Worm (Caenorhabditis elegans) whole organism, L4 larva: Measurements from ENCODE around the gene ttr-12.

ENCODE experiments used
- F37D6.2 ChIP-seq: sonication (generic microtip); optimal IDR thresholded peaks from 2 replicates; lab custom pipeline; 2016; ENCODE audit warnings: mild to moderate bottlenecking, missing genetic modification characterization, missing compliant biosample characterization
- F44E2.7 ChIP-seq: fragments of 200-800 bp; sonication (Bioruptor generic); IDR thresholded peaks from 2 replicates; pipeline ENCODE4 v2.1.2; 2022; ENCODE audit warnings: missing genetic modification characterization, missing compliant biosample characterization
- F49E8.2 ChIP-seq: sonication (generic microtip); optimal IDR thresholded peaks from 2 replicates; lab custom pipeline; 2016; ENCODE audit warnings: missing compliant biosample characterization, mild to moderate bottlenecking, missing genetic modification characterization, borderline replicate concordance
- R02D3.7 ChIP-seq: fragments of 150-350 bp; sonication (generic microtip); optimal IDR thresholded peaks from 3 replicates; lab custom pipeline; 2014; ENCODE audit warnings: missing biosample characterization, missing genetic modification characterization
- T26A8.4 ChIP-seq: fragments of 200-800 bp; sonication (Bioruptor generic); IDR thresholded peaks from 2 replicates; pipeline ENCODE4 v1.3.6; 2022; ENCODE audit warnings: missing genetic modification characterization, missing compliant biosample characterization
- Y5F2A.4 ChIP-seq: fragments of 200-800 bp; sonication (Bioruptor generic); optimal IDR thresholded peaks from 2 replicates; lab custom pipeline; 2018; ENCODE audit warnings: mild to moderate bottlenecking, missing genetic modification characterization, missing compliant biosample characterization
- aha-1 ChIP-seq: fragments of 150-350 bp; peaks from one replicate; lab custom pipeline; 2014; ENCODE audit warnings: missing biosample characterization, missing genetic modification characterization
- ctbp-1 ChIP-seq: fragments of 200-800 bp; sonication (Bioruptor generic); IDR thresholded peaks from 2 replicates; pipeline ENCODE4 v1.3.6; 2022; ENCODE audit warnings: missing genetic modification reagents, missing genetic modification characterization, missing compliant biosample characterization
- daf-12 ChIP-seq: fragments of 150-350 bp; optimal IDR thresholded peaks from 2 replicates; lab custom pipeline; 2014; ENCODE audit warnings: missing biosample characterization, missing genetic modification reagents, missing genetic modification characterization
- daf-16 ChIP-seq, 3 experiments: sonication (generic microtip); optimal IDR thresholded peaks; 2 replicates each; lab custom pipeline; 2016 to 2017; ENCODE audit warnings: missing genetic modification characterization in 3 of 3, missing genetic modification reagents in 3 of 3, mild to moderate bottlenecking in 2 of 3, missing compliant biosample characterization in 2 of 3, missing biosample characterization in 1 of 3, moderate library complexity in 1 of 3
- hif-1 ChIP-seq, 2 experiments: sonication (generic microtip); optimal IDR thresholded peaks; 2 replicates each; lab custom pipeline; 2016 to 2017; ENCODE audit warnings: missing compliant biosample characterization in 2 of 2, missing genetic modification characterization in 2 of 2, missing genetic modification reagents in 2 of 2, missing genotype in 2 of 2, mild to moderate bottlenecking in 1 of 2
- hlh-11 ChIP-seq: fragments of 200-800 bp; sonication (Bioruptor generic); optimal IDR thresholded peaks from 2 replicates; lab custom pipeline; 2018; ENCODE audit warnings: mild to moderate bottlenecking, missing genetic modification characterization, missing compliant biosample characterization
- hlh-30 ChIP-seq: sonication (generic microtip); optimal IDR thresholded peaks from 2 replicates; lab custom pipeline; 2017; ENCODE audit warnings: antibody characterized with exemption, mild to moderate bottlenecking, missing genetic modification characterization, missing compliant biosample characterization; ENCODE audit not compliant: insufficient read depth
- lim-7 ChIP-seq: fragments of 200-800 bp; sonication (Bioruptor generic); IDR thresholded peaks from 2 replicates; pipeline ENCODE4 v1.3.6; 2022; ENCODE audit warnings: missing genetic modification characterization, missing compliant biosample characterization
- lin-15B ChIP-seq: fragments of 150-350 bp; sonication (generic microtip); optimal IDR thresholded peaks from 3 replicates; lab custom pipeline; 2014; ENCODE audit warnings: missing biosample characterization, missing genetic modification characterization
- lin-38 ChIP-seq: fragments of 200-800 bp; sonication (Bioruptor generic); IDR thresholded peaks from 2 replicates; pipeline ENCODE4 v1.3.6; 2022; ENCODE audit warnings: missing genetic modification reagents, missing genetic modification characterization, missing compliant biosample characterization
- lsy-2 ChIP-seq, 2 experiments: fragments of 150-350 bp in 1 of 2; sonication (generic microtip) in 1 of 2; optimal IDR thresholded peaks; 2 replicates each; lab custom pipeline; 2014 to 2017; ENCODE audit warnings: missing biosample characterization in 2 of 2, missing genetic modification characterization in 2 of 2
- mdl-1 ChIP-seq, 2 experiments: fragments of 150-350 bp in 1 of 2; sonication (generic microtip) in 1 of 2; optimal IDR thresholded peaks; 2 replicates each; lab custom pipeline; 2014 to 2017; ENCODE audit warnings: missing biosample characterization in 2 of 2, missing genetic modification characterization in 2 of 2
- mxl-3 ChIP-seq: fragments of 200-800 bp; sonication (Bioruptor generic); optimal IDR thresholded peaks from 2 replicates; lab custom pipeline; 2018; ENCODE audit warnings: mild to moderate bottlenecking, missing genetic modification characterization, missing compliant biosample characterization
- nhr-25 ChIP-seq: sonication (generic microtip); optimal IDR thresholded peaks from 2 replicates; lab custom pipeline; 2017; ENCODE audit warnings: missing genetic modification characterization, mild to moderate bottlenecking, missing compliant biosample characterization, antibody characterized with exemption, moderate library complexity, borderline replicate concordance; ENCODE audit not compliant: insufficient read depth
- nhr-48 ChIP-seq: sonication (generic microtip); optimal IDR thresholded peaks from 2 replicates; lab custom pipeline; 2016; ENCODE audit warnings: mild to moderate bottlenecking, missing genetic modification characterization, missing compliant biosample characterization
- nhr-6 ChIP-seq: fragments of 150-350 bp; optimal IDR thresholded peaks from 2 replicates; lab custom pipeline; 2014; ENCODE audit warnings: missing biosample characterization, missing genetic modification characterization
- nhr-77 ChIP-seq: fragments of 150-350 bp; optimal IDR thresholded peaks from 2 replicates; lab custom pipeline; 2014; ENCODE audit warnings: missing biosample characterization, missing genetic modification characterization
- pqm-1 ChIP-seq: sonication (generic microtip); optimal IDR thresholded peaks from 2 replicates; lab custom pipeline; 2017; ENCODE audit warnings: missing biosample characterization, missing genetic modification characterization
- rbr-2 ChIP-seq: sonication (generic microtip); optimal IDR thresholded peaks from 2 replicates; lab custom pipeline; 2016; ENCODE audit warnings: missing genotype, missing genetic modification characterization, missing compliant biosample characterization
- snpc-1.2 ChIP-seq: fragments of 200-800 bp; sonication (Bioruptor generic); IDR thresholded peaks from 2 replicates; pipeline ENCODE4 v1.3.6; 2022; ENCODE audit warnings: missing genetic modification reagents, missing genetic modification characterization, missing compliant biosample characterization
- spr-1 ChIP-seq: sonication (generic microtip); optimal IDR thresholded peaks from 2 replicates; lab custom pipeline; 2016; ENCODE audit warnings: mild to moderate bottlenecking, missing genetic modification characterization, missing compliant biosample characterization
- spr-3 ChIP-seq: fragments of 200-800 bp; sonication (Bioruptor generic); optimal IDR thresholded peaks from 2 replicates; lab custom pipeline; 2018; ENCODE audit warnings: mild to moderate bottlenecking, missing genetic modification characterization, missing compliant biosample characterization
- tag-97 ChIP-seq: fragments of 200-800 bp; sonication (Bioruptor generic); IDR thresholded peaks from 2 replicates; pipeline ENCODE4 v1.3.6; 2022; ENCODE audit warnings: missing genetic modification characterization, missing compliant biosample characterization
- tra-1 ChIP-seq: fragments of 200-800 bp; sonication (Bioruptor generic); IDR thresholded peaks from 2 replicates; pipeline ENCODE4 v1.3.6; 2022; ENCODE audit warnings: missing genetic modification reagents, missing genetic modification characterization, missing compliant biosample characterization
- unc-62 ChIP-seq, 3 experiments: fragments of 150-350 bp in 1 of 3; sonication (generic microtip); optimal IDR thresholded peaks in 2 of 3; peaks in 1 of 3; 1 replicate in 1 of 3; 2 replicates in 2 of 3; lab custom pipeline; 2014 to 2017; ENCODE audit warnings: missing biosample characterization in 3 of 3, missing genetic modification characterization in 3 of 3, missing genetic modification reagents in 3 of 3, missing genotype in 1 of 3

Gene ttr-12

DNA sequence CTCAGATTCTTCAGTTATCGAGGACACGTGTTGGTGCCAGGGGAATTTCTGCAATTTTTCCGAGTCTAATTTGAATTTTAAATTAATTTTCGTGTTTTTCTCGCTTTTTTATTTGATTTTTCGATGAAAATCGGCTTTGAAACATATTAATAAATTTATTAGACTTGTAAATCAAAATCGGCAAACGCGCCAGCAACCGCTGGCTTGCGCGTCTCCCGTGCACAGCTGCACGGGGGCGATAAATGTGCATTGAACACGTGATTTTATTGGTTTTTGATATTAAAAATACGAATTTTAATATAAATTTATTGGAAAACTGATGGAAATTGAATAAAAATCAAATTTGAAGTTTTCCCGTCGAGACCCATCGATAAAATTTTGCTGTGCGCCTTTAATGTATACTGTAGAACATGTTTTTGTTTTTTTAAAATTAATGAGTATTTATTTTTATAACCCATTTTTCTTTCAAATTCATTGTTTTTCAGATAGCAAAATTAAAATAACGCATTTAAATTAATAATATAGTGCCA lies 28.0 kb downstream of the ttr-12 start, which contains the start of gene F26F2.7 (continued):
- TF ChIP-seq hlh-11 (tag; lab: Kevin White, UChicago) (peak; percentile 95), rbr-2 (tag; lab: Kevin White, UChicago) (peak; percentile 84), nhr-77 (tag; lab: Kevin White, UChicago) (peak; percentile 72), unc-62 (GFP tag; optimal IDR thresholded peaks at IDR 0.05 in 1 of 2; lab: Kevin White, UChicago) (no peak), unc-62 (tag; optimal IDR thresholded peaks at IDR 0.05; lab: Kevin White, UChicago) (no peak), hlh-30 (tag; lab: Kevin White, UChicago) (peak; percentile 98), nhr-48 (tag; lab: Kevin White, UChicago) (peak; percentile 56), lsy-2 (tag; optimal IDR thresholded peaks at IDR 0.05; lab: Kevin White, UChicago) (peak; percentile 18 to 94), daf-12 (no peak), pqm-1 (tag; lab: Kevin White, UChicago) (peak; percentile 25), mdl-1 (tag; optimal IDR thresholded peaks at IDR 0.05; lab: Kevin White, UChicago) (peak; percentile 19 to 81), mxl-3 (GFP tag; lab: Kevin White, UChicago) (peak; percentile 47), nhr-6 (tag; lab: Kevin White, UChicago) (peak; percentile 21), spr-1 (tag; lab: Kevin White, UChicago) (peak; percentile 70), lim-7 (GFP tag; lab: Robert Waterston, UW) (no peak), hif-1 (tag; optimal IDR thresholded peaks at IDR 0.05; lab: Kevin White, UChicago) (peak in 1 of 2 experiments; percentile 66), lin-15B (tag; lab: Kevin White, UChicago) (no peak), F49E8.2 (peak; percentile 94), aha-1 (no peak), F37D6.2 (tag; lab: Kevin White, UChicago) (peak; percentile 63), spr-3 (GFP tag; lab: Kevin White, UChicago) (peak; percentile 74), nhr-25 (no peak), F44E2.7 (GFP tag; lab: Robert Waterston, UW) (0 out of 2 replicates have a peak, but pooled peaks have one; percentile 47), tra-1 (no peak; the same call in 1 of the 2 replicates), Y5F2A.4 (GFP tag; lab: Kevin White, UChicago) (no peak), T26A8.4 (GFP tag; lab: Robert Waterston, UW) (peak; percentile 70; the same call in 1 of the 2 replicates), ctbp-1 (0 out of 2 replicates have a peak, but pooled peaks have one; percentile 31), snpc-1.2 (GFP tag; lab: Robert Waterston, UW) (no peak), daf-16 (GFP tag; optimal IDR thresholded peaks at IDR 0.05; lab: Kevin White, UChicago) (peak; percentile 17 to 37), daf-16 (tag; optimal IDR thresholded peaks at IDR 0.05; lab: Kevin White, UChicago) (no peak)

DNA sequence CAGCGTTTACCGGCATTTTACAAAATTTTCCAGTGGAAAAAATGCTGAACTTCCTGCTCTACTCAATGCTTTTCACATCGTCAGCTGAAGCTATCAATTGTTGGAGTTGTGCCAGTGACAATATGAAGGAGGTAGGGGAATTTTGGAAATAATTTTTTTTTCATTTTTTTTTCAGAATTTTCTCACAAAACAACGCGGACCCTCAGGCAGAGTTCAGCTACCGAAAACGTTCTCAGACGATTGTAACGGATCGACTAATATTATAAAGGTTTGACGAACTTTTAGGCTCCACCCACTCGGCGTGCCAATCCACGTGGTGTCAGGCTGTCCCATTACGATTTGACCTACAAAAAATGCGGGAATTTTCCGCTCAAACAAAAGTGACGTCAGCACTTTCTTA lies 29.1 kb downstream of the ttr-12 start, which contains the start of gene F26F2.8:
Gene F26F2.8, plus strand, starts transcription at position 13 of the 400 bp plus-strand sequence.
- no peak for TF ChIP-seq lin-38 (GFP tag; lab: Robert Waterston, UW)
- peak; percentile 90 for TF ChIP-seq aha-1

ce11 chrV:20574872-20575271 lies 33.7 kb downstream of the ttr-12 start:
- TF ChIP-seq unc-62 (GFP tag; optimal IDR thresholded peaks at IDR 0.05 in 1 of 2; lab: Kevin White, UChicago) (peak in 1 of 2 experiments; percentile 97), unc-62 (tag; optimal IDR thresholded peaks at IDR 0.05; lab: Kevin White, UChicago) (no peak), R02D3.7 (tag; lab: Kevin White, UChicago) (no peak)

ce11 chrV:20574314-20574713 lies 34.3 kb downstream of the ttr-12 start, which contains the start of gene clec-263:
Gene clec-263 (plus strand): TSS chrV:20574614.
- peak in 1 of 2 experiments; percentile 11 for TF ChIP-seq unc-62 (GFP tag; optimal IDR thresholded peaks at IDR 0.05 in 1 of 2; lab: Kevin White, UChicago)
- TF ChIP-seq unc-62 (tag; optimal IDR thresholded peaks at IDR 0.05; lab: Kevin White, UChicago): no peak
- no peak for TF ChIP-seq tag-97 (GFP tag; lab: Robert Waterston, UW)
